Fruit fly (Drosophila melanogaster): Measurements from ENCODE around the gene CG34109.

- no peak for TF ChIP-seq Sox102F (GFP tag; optimal IDR thresholded peaks at IDR 0.05)
- no peak for TF ChIP-seq dsx (GFP tag; optimal IDR thresholded peaks at IDR 0.05; ENCODE audit: poor library complexity, severe bottlenecking)
These were observed 51.7 kb downstream of the CG34109 start for dm6 chr2L:10145571-10145970.
